Worm (Caenorhabditis elegans) whole organism, L4 larva: ENCODE data around the gene srw-97.

Experiments used
- F10B5.3 ChIP-seq: sonication (generic microtip); optimal IDR thresholded peaks from 2 replicates; lab custom pipeline; 2016; ENCODE audit warnings: mild to moderate bottlenecking, missing genetic modification characterization, missing compliant biosample characterization
- T26A8.4 ChIP-seq: fragments of 200-800 bp; sonication (Bioruptor generic); IDR thresholded peaks from 2 replicates; pipeline ENCODE4 v1.3.6; 2022; ENCODE audit warnings: missing genetic modification characterization, missing compliant biosample characterization
- Y105C5A.15 ChIP-seq: fragments of 200-800 bp; sonication (Bioruptor generic); IDR thresholded peaks from 2 replicates; pipeline ENCODE4 v1.3.6; 2022; ENCODE audit warnings: missing genetic modification characterization, missing compliant biosample characterization
- Y5F2A.4 ChIP-seq: fragments of 200-800 bp; sonication (Bioruptor generic); optimal IDR thresholded peaks from 2 replicates; lab custom pipeline; 2018; ENCODE audit warnings: mild to moderate bottlenecking, missing genetic modification characterization, missing compliant biosample characterization
- ZK337.2 ChIP-seq: fragments of 200-800 bp; sonication (Bioruptor generic); IDR thresholded peaks from 2 replicates; pipeline ENCODE4 v1.3.6; 2022; ENCODE audit warnings: missing genetic modification reagents, missing genetic modification characterization, missing compliant biosample characterization
- aha-1 ChIP-seq: fragments of 150-350 bp; peaks from one replicate; lab custom pipeline; 2014; ENCODE audit warnings: missing biosample characterization, missing genetic modification characterization
- aly-2 ChIP-seq: sonication (generic microtip); optimal IDR thresholded peaks from 2 replicates; lab custom pipeline; 2018; ENCODE audit warnings: missing biosample characterization, missing genetic modification characterization
- arid-1 ChIP-seq: fragments of 200-800 bp; sonication (Bioruptor generic); conservative IDR thresholded peaks from 2 replicates; pipeline ENCODE4 v1.3.6; 2022; ENCODE audit warnings: missing genetic modification reagents, missing genetic modification characterization, missing compliant biosample characterization
- attf-4 ChIP-seq: sonication (generic microtip); optimal IDR thresholded peaks from 3 replicates; lab custom pipeline; 2017; ENCODE audit warnings: missing biosample characterization, missing genetic modification characterization
- ceh-32 ChIP-seq: sonication (generic microtip); optimal IDR thresholded peaks from 2 replicates; lab custom pipeline; 2016; ENCODE audit warnings: mild to moderate bottlenecking, missing genetic modification characterization, missing compliant biosample characterization; ENCODE audit not compliant: poor library complexity
- ceh-62 ChIP-seq: sonication (generic microtip); optimal IDR thresholded peaks from 2 replicates; lab custom pipeline; 2017; ENCODE audit warnings: missing biosample characterization, missing genetic modification characterization
- ctbp-1 ChIP-seq: fragments of 200-800 bp; sonication (Bioruptor generic); IDR thresholded peaks from 2 replicates; pipeline ENCODE4 v1.3.6; 2022; ENCODE audit warnings: missing genetic modification reagents, missing genetic modification characterization, missing compliant biosample characterization
- daf-12 ChIP-seq: fragments of 150-350 bp; optimal IDR thresholded peaks from 2 replicates; lab custom pipeline; 2014; ENCODE audit warnings: missing biosample characterization, missing genetic modification reagents, missing genetic modification characterization
- daf-16 ChIP-seq, 3 experiments: sonication (generic microtip); optimal IDR thresholded peaks; 2 replicates each; lab custom pipeline; 2016 to 2017; ENCODE audit warnings: missing genetic modification characterization in 3 of 3, missing genetic modification reagents in 3 of 3, mild to moderate bottlenecking in 2 of 3, missing compliant biosample characterization in 2 of 3, missing biosample characterization in 1 of 3, moderate library complexity in 1 of 3
- dmd-6 ChIP-seq: fragments of 200-800 bp; sonication (Bioruptor generic); IDR thresholded peaks from 2 replicates; pipeline ENCODE4 v1.3.6; 2022; ENCODE audit warnings: missing genetic modification reagents, missing genetic modification characterization, missing compliant biosample characterization
- dmd-8 ChIP-seq: fragments of 200-800 bp; sonication (Bioruptor generic); IDR thresholded peaks from 2 replicates; pipeline ENCODE4 v1.3.6; 2022; ENCODE audit warnings: missing genetic modification characterization, missing compliant biosample characterization
- dmd-9 ChIP-seq: fragments of 200-800 bp; sonication (Bioruptor generic); IDR thresholded peaks from 2 replicates; pipeline ENCODE4 v1.3.6; 2022; ENCODE audit warnings: missing genetic modification reagents, missing genetic modification characterization, missing compliant biosample characterization
- dpl-1 ChIP-seq: fragments of 150-350 bp; optimal IDR thresholded peaks from 2 replicates; lab custom pipeline; 2014; ENCODE audit warnings: missing biosample characterization, missing genetic modification reagents, missing genetic modification characterization
- duxl-1 ChIP-seq: sonication (generic microtip); optimal IDR thresholded peaks from 2 replicates; lab custom pipeline; 2016; ENCODE audit warnings: mild to moderate bottlenecking, missing genetic modification characterization, moderate library complexity, missing compliant biosample characterization; ENCODE audit not compliant: poor library complexity
- egl-43 ChIP-seq: fragments of 200-800 bp; sonication (Bioruptor generic); IDR thresholded peaks from 2 replicates; pipeline ENCODE4 v1.3.6; 2022; ENCODE audit warnings: missing genetic modification reagents, missing genetic modification characterization, missing compliant biosample characterization
- fos-1 ChIP-seq: fragments of 150-350 bp; optimal IDR thresholded peaks from 2 replicates; lab custom pipeline; 2014; ENCODE audit warnings: missing biosample characterization, missing genetic modification characterization
- gei-8 ChIP-seq: fragments of 200-800 bp; sonication (Bioruptor generic); optimal IDR thresholded peaks from 2 replicates; lab custom pipeline; 2018; ENCODE audit warnings: mild to moderate bottlenecking, missing genetic modification characterization, missing compliant biosample characterization
- hlh-11 ChIP-seq: fragments of 200-800 bp; sonication (Bioruptor generic); optimal IDR thresholded peaks from 2 replicates; lab custom pipeline; 2018; ENCODE audit warnings: mild to moderate bottlenecking, missing genetic modification characterization, missing compliant biosample characterization
- lin-1 ChIP-seq: fragments of 200-800 bp; sonication (Bioruptor generic); IDR thresholded peaks from 2 replicates; pipeline ENCODE4 v1.3.6; 2022; ENCODE audit warnings: missing genetic modification reagents, missing genetic modification characterization, missing compliant biosample characterization
- lin-15B ChIP-seq: fragments of 150-350 bp; sonication (generic microtip); optimal IDR thresholded peaks from 3 replicates; lab custom pipeline; 2014; ENCODE audit warnings: missing biosample characterization, missing genetic modification characterization
- lin-39 ChIP-seq: fragments of 150-350 bp; optimal IDR thresholded peaks from 2 replicates; lab custom pipeline; 2014; ENCODE audit warnings: missing biosample characterization, missing genetic modification reagents, missing genetic modification characterization
- lsy-2 ChIP-seq, 2 experiments: fragments of 150-350 bp in 1 of 2; sonication (generic microtip) in 1 of 2; optimal IDR thresholded peaks; 2 replicates each; lab custom pipeline; 2014 to 2017; ENCODE audit warnings: missing biosample characterization in 2 of 2, missing genetic modification characterization in 2 of 2
- madf-5 ChIP-seq, 2 experiments: fragments of 200-800 bp; sonication (Bioruptor generic); IDR thresholded peaks; 2 replicates each; pipeline ENCODE4 v1.3.6; 2022; ENCODE audit warnings: missing compliant biosample characterization in 2 of 2, missing genetic modification characterization in 2 of 2
- mes-2 ChIP-seq: sonication (generic microtip); optimal IDR thresholded peaks from 2 replicates; lab custom pipeline; 2016; ENCODE audit warnings: missing genotype, mild to moderate bottlenecking, missing genetic modification characterization, missing compliant biosample characterization; ENCODE audit not compliant: poor library complexity, severe bottlenecking
- mxl-2 ChIP-seq: fragments of 200-800 bp; sonication (Bioruptor generic); conservative IDR thresholded peaks from 2 replicates; pipeline ENCODE4 v1.3.6; 2022; ENCODE audit warnings: missing genetic modification reagents, missing genetic modification characterization, missing compliant biosample characterization
- nhr-10 ChIP-seq: fragments of 150-350 bp; optimal IDR thresholded peaks from 2 replicates; lab custom pipeline; 2014; ENCODE audit warnings: missing biosample characterization, missing genetic modification characterization
- nhr-11 ChIP-seq: fragments of 150-350 bp; optimal IDR thresholded peaks from 2 replicates; lab custom pipeline; 2014; ENCODE audit warnings: missing biosample characterization, missing genetic modification characterization
- nhr-111 ChIP-seq: fragments of 200-800 bp; sonication (Bioruptor generic); optimal IDR thresholded peaks from 2 replicates; lab custom pipeline; 2018; ENCODE audit warnings: mild to moderate bottlenecking, missing genetic modification characterization, missing compliant biosample characterization
- nhr-25 ChIP-seq: sonication (generic microtip); optimal IDR thresholded peaks from 2 replicates; lab custom pipeline; 2017; ENCODE audit warnings: missing genetic modification characterization, mild to moderate bottlenecking, missing compliant biosample characterization, antibody characterized with exemption, moderate library complexity, borderline replicate concordance; ENCODE audit not compliant: insufficient read depth
- nhr-48 ChIP-seq: sonication (generic microtip); optimal IDR thresholded peaks from 2 replicates; lab custom pipeline; 2016; ENCODE audit warnings: mild to moderate bottlenecking, missing genetic modification characterization, missing compliant biosample characterization
- nhr-6 ChIP-seq: fragments of 150-350 bp; optimal IDR thresholded peaks from 2 replicates; lab custom pipeline; 2014; ENCODE audit warnings: missing biosample characterization, missing genetic modification characterization
- set-16 ChIP-seq: fragments of 200-800 bp; sonication (Bioruptor generic); IDR thresholded peaks from 2 replicates; pipeline ENCODE4 v1.3.6; 2022; ENCODE audit warnings: missing genetic modification reagents, missing genetic modification characterization, missing compliant biosample characterization
- tag-97 ChIP-seq: fragments of 200-800 bp; sonication (Bioruptor generic); IDR thresholded peaks from 2 replicates; pipeline ENCODE4 v1.3.6; 2022; ENCODE audit warnings: missing genetic modification characterization, missing compliant biosample characterization
- unc-62 ChIP-seq, 3 experiments: fragments of 150-350 bp in 1 of 3; sonication (generic microtip); optimal IDR thresholded peaks in 2 of 3; peaks in 1 of 3; 1 replicate in 1 of 3; 2 replicates in 2 of 3; lab custom pipeline; 2014 to 2017; ENCODE audit warnings: missing biosample characterization in 3 of 3, missing genetic modification characterization in 3 of 3, missing genetic modification reagents in 3 of 3, missing genotype in 1 of 3
- zfp-2 ChIP-seq: sonication (generic microtip); optimal IDR thresholded peaks from 2 replicates; lab custom pipeline; 2016; ENCODE audit warnings: mild to moderate bottlenecking, missing genetic modification characterization, missing compliant biosample characterization
- zip-11 ChIP-seq: fragments of 200-800 bp; sonication (Bioruptor generic); IDR thresholded peaks from 2 replicates; pipeline ENCODE4 v1.3.6; 2022; ENCODE audit warnings: missing genetic modification characterization, missing compliant biosample characterization

srw-97 gene

ce11 chrII:1646199-1646598 lies 22.6 kb downstream of the srw-97 start, which contains the start of gene ZC204.17:
ZC204.17 (minus strand) TSS chrII:1646299.
- no peak for TF ChIP-seq nhr-48 (tag; lab: Kevin White, UChicago)
- no peak for TF ChIP-seq duxl-1 (tag; lab: Kevin White, UChicago)
- no peak for TF ChIP-seq zip-11 (GFP tag; lab: Robert Waterston, UW)
- no peak for TF ChIP-seq Y5F2A.4
- TF ChIP-seq ceh-32: no peak
- no peak for TF ChIP-seq ceh-62 (tag; lab: Kevin White, UChicago)
- no peak for TF ChIP-seq mes-2 (tag; lab: Kevin White, UChicago)
- no peak for TF ChIP-seq F10B5.3
- TF ChIP-seq lin-39: no peak
- no peak for TF ChIP-seq T26A8.4
- no peak for TF ChIP-seq daf-16 (GFP tag; optimal IDR thresholded peaks at IDR 0.05; lab: Kevin White, UChicago)
- TF ChIP-seq daf-16 (tag; optimal IDR thresholded peaks at IDR 0.05; lab: Kevin White, UChicago): no peak
- no peak for TF ChIP-seq ZK337.2 (GFP tag; lab: Robert Waterston, UW)
- TF ChIP-seq aly-2: no peak
- no peak for TF ChIP-seq lin-1 (GFP tag; lab: Robert Waterston, UW)
- no peak for TF ChIP-seq nhr-11 (tag; lab: Kevin White, UChicago)
- no peak for TF ChIP-seq zfp-2
- no peak for TF ChIP-seq nhr-25 (tag; lab: Kevin White, UChicago)

- TF ChIP-seq fos-1 (no peak), aha-1 (tag; lab: Kevin White, UChicago) (peak; percentile 42), arid-1 (GFP tag; lab: Robert Waterston, UW) (no peak), lin-15B (tag; lab: Kevin White, UChicago) (no peak), daf-12 (no peak), tag-97 (GFP tag; lab: Robert Waterston, UW) (no peak), attf-4 (tag; lab: Kevin White, UChicago) (no peak), dmd-8 (GFP tag; lab: Robert Waterston, UW) (no peak), duxl-1 (tag; lab: Kevin White, UChicago) (no peak), gei-8 (GFP tag; lab: Kevin White, UChicago) (no peak), zfp-2 (no peak), set-16 (peak; percentile 93), aly-2 (no peak), nhr-6 (tag; lab: Kevin White, UChicago) (no peak), egl-43 (GFP tag; lab: Robert Waterston, UW) (0 out of 2 replicates have a peak, but pooled peaks have one; percentile 27)
Measured at ce11 chrII:1644777-1645348, 23.9 kb downstream of the srw-97 start, which contains the start of gene ZC204.6. ZC204.6 (minus strand) TSS chrII:1644827.

ce11 chrII:1640496-1640895 lies 28.3 kb downstream of the srw-97 start, which contains the start of gene srh-72:
srh-72 (minus strand) TSS chrII:1640596.
- TF ChIP-seq arid-1 (GFP tag; lab: Robert Waterston, UW): no peak
- no peak for TF ChIP-seq Y5F2A.4
- no peak for TF ChIP-seq madf-5 (GFP tag; IDR thresholded peaks at IDR 0.05; lab: Robert Waterston, UW)
- TF ChIP-seq unc-62 (GFP tag; optimal IDR thresholded peaks at IDR 0.05 in 1 of 2; lab: Kevin White, UChicago): no peak
- TF ChIP-seq unc-62 (tag; optimal IDR thresholded peaks at IDR 0.05; lab: Kevin White, UChicago): no peak
- no peak for TF ChIP-seq T26A8.4
- no peak for TF ChIP-seq nhr-10
- no peak for TF ChIP-seq aly-2
- no peak for TF ChIP-seq dmd-9 (GFP tag; lab: Robert Waterston, UW)
- TF ChIP-seq lsy-2 (tag; optimal IDR thresholded peaks at IDR 0.05; lab: Kevin White, UChicago): no peak
- TF ChIP-seq nhr-111 (GFP tag; lab: Kevin White, UChicago): no peak
- no peak for TF ChIP-seq dmd-6 (GFP tag; lab: Robert Waterston, UW)
- TF ChIP-seq mes-2 (tag; lab: Kevin White, UChicago): no peak
- no peak for TF ChIP-seq ctbp-1 (GFP tag; lab: Robert Waterston, UW)
- TF ChIP-seq set-16: no peak
- TF ChIP-seq hlh-11: no peak
- no peak for TF ChIP-seq mxl-2 (GFP tag; lab: Robert Waterston, UW)
- TF ChIP-seq Y105C5A.15: no peak
- no peak for TF ChIP-seq dpl-1 (GFP tag; lab: Kevin White, UChicago)
